Worm (Caenorhabditis elegans): ENCODE measurements around the gene sre-30.

The sre-30 gene

DNA sequence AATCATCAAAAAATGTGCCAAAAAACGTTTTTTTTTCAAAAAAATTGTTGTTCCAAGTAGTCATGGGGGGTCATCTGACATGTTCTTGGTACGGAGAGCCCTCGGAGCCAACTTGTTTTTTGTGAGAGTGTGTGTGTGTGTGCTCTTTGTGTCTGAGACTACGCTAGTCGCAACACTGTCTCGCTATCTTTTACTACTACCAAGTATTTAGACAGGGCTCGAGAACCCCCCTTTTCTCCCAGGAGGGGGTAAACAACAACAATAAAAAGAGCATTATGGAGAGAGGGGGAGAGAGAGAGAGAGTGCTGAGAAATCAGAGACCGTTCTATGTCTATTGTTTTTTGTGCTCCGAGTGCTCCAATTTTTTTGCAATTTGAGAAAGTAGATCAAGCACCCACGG lies 27.5 kb downstream of the sre-30 start:
- TF ChIP-seq unc-62 (GFP tag; optimal IDR thresholded peaks at IDR 0.05), result no peak

DNA sequence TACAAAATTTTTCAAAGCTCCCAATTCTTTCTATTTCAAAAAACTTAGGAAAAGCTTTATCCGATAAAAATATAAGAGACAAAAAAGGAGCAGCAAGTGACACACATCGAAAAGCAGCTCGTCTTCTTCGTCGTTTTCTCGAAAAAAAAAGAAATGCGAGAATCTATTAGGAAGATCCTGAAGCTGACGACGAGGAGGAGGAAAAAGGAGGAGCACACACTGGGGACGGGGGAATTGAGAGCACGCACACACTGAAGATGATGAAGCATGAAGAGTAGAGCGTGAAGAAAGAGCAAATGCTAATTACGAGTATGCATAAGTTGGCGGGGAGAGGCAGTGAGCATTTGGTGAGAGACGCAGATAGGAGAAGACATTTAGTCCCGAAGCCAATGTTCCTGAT lies 32.4 kb downstream of the sre-30 start:
- no peak for TF ChIP-seq unc-62 (GFP tag; optimal IDR thresholded peaks at IDR 0.05)

DNA sequence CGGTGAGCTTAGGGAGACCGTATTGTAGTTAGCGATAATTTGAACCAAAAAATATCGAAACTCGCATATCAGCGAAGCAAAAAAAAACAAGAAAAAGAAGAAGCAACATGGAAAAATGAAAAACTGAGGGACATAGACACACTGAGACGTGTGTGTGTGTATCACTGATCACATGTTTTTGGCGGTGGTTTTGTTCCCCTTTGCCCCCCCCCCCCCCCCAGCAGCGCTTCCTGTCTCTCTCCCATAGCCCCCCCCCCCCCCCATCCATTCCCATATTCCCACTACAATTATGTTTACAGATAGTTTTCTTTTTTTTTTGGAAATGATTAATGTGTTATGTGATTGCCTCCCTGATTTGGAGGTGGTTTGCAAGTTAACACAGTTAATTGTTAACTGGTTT lies 37.1 kb downstream of the sre-30 start:
- no peak for TF ChIP-seq unc-62 (GFP tag; optimal IDR thresholded peaks at IDR 0.05)

DNA sequence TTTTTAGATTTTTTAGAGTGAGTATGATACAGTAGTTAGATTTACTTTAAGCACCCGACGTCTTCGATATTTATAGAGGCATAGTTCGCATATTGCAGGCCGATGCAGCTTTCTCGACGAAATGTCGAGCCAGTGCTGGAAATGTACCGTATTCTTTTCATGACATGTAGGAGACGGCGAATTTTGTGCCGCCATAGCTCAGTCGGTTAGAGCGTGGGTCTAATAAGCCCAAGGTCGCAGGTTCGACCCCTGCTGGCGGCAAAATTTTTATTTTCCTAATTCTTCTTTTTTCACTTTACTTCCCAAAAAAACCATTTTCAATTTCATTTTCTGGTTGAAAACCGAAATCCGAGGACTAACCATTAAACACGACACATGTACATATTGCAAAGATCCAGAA lies 44.0 kb downstream of the sre-30 start:
- no peak for TF ChIP-seq unc-62 (GFP tag; optimal IDR thresholded peaks at IDR 0.05)

Measured in whole organism, dauer.